Fruit fly (Drosophila melanogaster) whole organism, embryonic: ENCODE results near the gene atl.

ENCODE experiments used
- CG10543 ChIP-seq: fragments of 200-800 bp; sonication (Bioruptor generic); optimal IDR thresholded peaks from 3 replicates; lab custom pipeline; 2017; ENCODE audit warnings: missing biosample characterization, mild to moderate bottlenecking, missing genetic modification characterization, moderate library complexity
- CG11085 ChIP-seq: fragments of 200-800 bp; sonication (Bioruptor generic); IDR thresholded peaks from 2 replicates; pipeline ENCODE4 v1.3.6; 2022; ENCODE audit warnings: missing biosample characterization, missing genetic modification characterization
- CG12769 ChIP-seq: fragments of 200-800 bp; sonication (Bioruptor generic); optimal IDR thresholded peaks from 2 replicates; lab custom pipeline; 2019; ENCODE audit warnings: missing biosample characterization, mild to moderate bottlenecking, missing genetic modification characterization, moderate library complexity
- CG13123 ChIP-seq: fragments of 200-800 bp; sonication (Bioruptor generic); optimal IDR thresholded peaks from 2 replicates; lab custom pipeline; 2016; ENCODE audit warnings: missing biosample characterization, missing genetic modification characterization
- CG13775 ChIP-seq: fragments of 200-800 bp; sonication (Bioruptor generic); optimal IDR thresholded peaks from 3 replicates; lab custom pipeline; 2017; ENCODE audit warnings: missing biosample characterization, mild to moderate bottlenecking, missing genetic modification characterization
- CG17612 ChIP-seq: fragments of 200-800 bp; sonication (Bioruptor generic); IDR thresholded peaks from 2 replicates; pipeline ENCODE4 v1.3.6; 2022; ENCODE audit warnings: missing biosample characterization, missing genetic modification characterization
- CG1832 ChIP-seq: fragments of 200-800 bp; sonication (Bioruptor generic); optimal IDR thresholded peaks from 2 replicates; lab custom pipeline; 2017; ENCODE audit warnings: missing biosample characterization, mild to moderate bottlenecking, missing genetic modification characterization, inconsistent platforms
- CG2202 ChIP-seq: fragments of 200-800 bp; sonication (Bioruptor generic); optimal IDR thresholded peaks from 2 replicates; lab custom pipeline; 2018; ENCODE audit warnings: missing biosample characterization, mild to moderate bottlenecking, missing genetic modification characterization
- CG31224 ChIP-seq: fragments of 200-800 bp; sonication (Bioruptor generic); IDR thresholded peaks from 2 replicates; pipeline ENCODE4 v1.3.6; 2022; ENCODE audit warnings: missing biosample characterization, missing genetic modification characterization
- CG3163 ChIP-seq: fragments of 200-800 bp; sonication (Bioruptor generic); optimal IDR thresholded peaks from 3 replicates; lab custom pipeline; 2016; ENCODE audit warnings: missing biosample characterization, missing genetic modification characterization
- CG4282 ChIP-seq: fragments of 200-800 bp; sonication (Bioruptor generic); optimal IDR thresholded peaks from 2 replicates; lab custom pipeline; 2016; ENCODE audit warnings: missing biosample characterization, missing genetic modification characterization
- CG4617 ChIP-seq: fragments of 200-800 bp; sonication (Bioruptor generic); optimal IDR thresholded peaks from 3 replicates; lab custom pipeline; 2016; ENCODE audit warnings: missing biosample characterization, missing genetic modification characterization, borderline replicate concordance
- CG7987 ChIP-seq: fragments of 200-800 bp; sonication (Bioruptor generic); optimal IDR thresholded peaks from 2 replicates; lab custom pipeline; 2018; ENCODE audit warnings: missing biosample characterization, mild to moderate bottlenecking, missing genetic modification characterization, moderate library complexity
- CG9797 ChIP-seq: fragments of 200-800 bp; sonication (Bioruptor generic); optimal IDR thresholded peaks from 3 replicates; lab custom pipeline; 2018; ENCODE audit warnings: missing biosample characterization, mild to moderate bottlenecking, missing genetic modification characterization
- CG9876 ChIP-seq: fragments of 200-800 bp; sonication (Bioruptor generic); optimal IDR thresholded peaks from 2 replicates; lab custom pipeline; 2016; ENCODE audit warnings: missing biosample characterization, missing genetic modification characterization
- CHES-1-like ChIP-seq: fragments of 200-800 bp; sonication (Bioruptor generic); optimal IDR thresholded peaks from 2 replicates; lab custom pipeline; 2016; ENCODE audit warnings: missing biosample characterization, missing genetic modification characterization
- Chrac-16 ChIP-seq: fragments of 200-800 bp; sonication (Bioruptor generic); optimal IDR thresholded peaks from 3 replicates; lab custom pipeline; 2016; ENCODE audit warnings: missing biosample characterization, missing genetic modification characterization
- D19A ChIP-seq: fragments of 200-800 bp; optimal IDR thresholded peaks from 3 replicates; lab custom pipeline; 2019; ENCODE audit warnings: missing biosample characterization, mild to moderate bottlenecking, missing genetic modification characterization, moderate library complexity
- Deaf1 ChIP-seq: fragments of 200-800 bp; optimal IDR thresholded peaks from 3 replicates; lab custom pipeline; 2019; ENCODE audit warnings: missing biosample characterization, mild to moderate bottlenecking, missing genetic modification characterization, moderate library complexity
- Doc2 ChIP-seq: fragments of 200-800 bp; sonication (Bioruptor generic); IDR thresholded peaks from 2 replicates; pipeline ENCODE4 v1.3.6; 2022; ENCODE audit warnings: missing biosample characterization, missing genetic modification characterization
- Doc3 ChIP-seq: fragments of 200-800 bp; sonication (Bioruptor generic); IDR thresholded peaks from 3 replicates; pipeline ENCODE4 v1.3.6; 2022; ENCODE audit warnings: missing biosample characterization, missing genetic modification characterization; ENCODE audit not compliant: partially characterized antibody
- Eip74EF ChIP-seq, 2 experiments: fragments of 200-800 bp in 1 of 2; fragments of >200 bp in 1 of 2; sonication (Bioruptor generic) in 1 of 2; optimal IDR thresholded peaks; 2 replicates each; lab custom pipeline; 2017 to 2019; ENCODE audit warnings: missing biosample characterization in 2 of 2, missing genetic modification characterization in 2 of 2, mild to moderate bottlenecking in 1 of 2, moderate library complexity in 1 of 2
- Fer1 ChIP-seq: fragments of 200-800 bp; sonication (Bioruptor generic); optimal IDR thresholded peaks from 2 replicates; lab custom pipeline; 2017; ENCODE audit warnings: missing biosample characterization, mild to moderate bottlenecking, missing genetic modification characterization
- HLH54F ChIP-seq: fragments of 200-800 bp; sonication (Bioruptor generic); optimal IDR thresholded peaks from 3 replicates; lab custom pipeline; 2016; ENCODE audit warnings: missing biosample characterization, missing genetic modification characterization
- HmgZ ChIP-seq: fragments of 200-800 bp; sonication (Bioruptor generic); optimal IDR thresholded peaks from 2 replicates; lab custom pipeline; 2018; ENCODE audit warnings: missing biosample characterization, mild to moderate bottlenecking, missing genetic modification characterization
- MBD-R2 ChIP-seq: fragments of 200-800 bp; sonication (Bioruptor generic); IDR thresholded peaks from 2 replicates; pipeline ENCODE4 v1.3.6; 2022; ENCODE audit warnings: missing biosample characterization, missing genetic modification characterization
- Max ChIP-seq: fragments of 200-800 bp; sonication (Bioruptor generic); optimal IDR thresholded peaks from 2 replicates; lab custom pipeline; 2016; ENCODE audit warnings: missing biosample characterization, mild to moderate bottlenecking, missing genetic modification characterization
- NC2β ChIP-seq: fragments of 200-800 bp; sonication (Bioruptor generic); optimal IDR thresholded peaks from 2 replicates; lab custom pipeline; 2016; ENCODE audit warnings: missing biosample characterization, missing genetic modification characterization
- Xrp1 ChIP-seq: fragments of 200-800 bp; sonication (Bioruptor generic); IDR thresholded peaks from 2 replicates; pipeline ENCODE4 v1.3.6; 2022; ENCODE audit warnings: missing biosample characterization, missing genetic modification characterization
- cg ChIP-seq: fragments of 200-800 bp; sonication (Bioruptor generic); optimal IDR thresholded peaks from 3 replicates; lab custom pipeline; 2019; ENCODE audit warnings: missing biosample characterization, mild to moderate bottlenecking, missing genetic modification characterization, moderate library complexity
- cwo ChIP-seq: fragments of 200-800 bp; sonication (Bioruptor generic); optimal IDR thresholded peaks from 3 replicates; lab custom pipeline; 2017; ENCODE audit warnings: missing biosample characterization, missing genetic modification characterization, mild to moderate bottlenecking, moderate library complexity, missing genetic modification reagents
- emc ChIP-seq: fragments of 200-800 bp; sonication (Bioruptor generic); optimal IDR thresholded peaks from 2 replicates; lab custom pipeline; 2016; ENCODE audit warnings: missing biosample characterization, missing genetic modification characterization
- en ChIP-seq: fragments of 200-800 bp; sonication (Bioruptor generic); optimal IDR thresholded peaks from 2 replicates; lab custom pipeline; 2016; ENCODE audit warnings: missing biosample characterization, missing genetic modification characterization
- gcm2 ChIP-seq: fragments of 200-800 bp; sonication (Bioruptor generic); optimal IDR thresholded peaks from 2 replicates; lab custom pipeline; 2016; ENCODE audit warnings: missing biosample characterization, missing genetic modification characterization
- grau ChIP-seq: fragments of 200-800 bp; optimal IDR thresholded peaks from 3 replicates; lab custom pipeline; 2019; ENCODE audit warnings: missing biosample characterization, mild to moderate bottlenecking, missing genetic modification characterization, moderate library complexity
- grn ChIP-seq: fragments of 200-800 bp; sonication (Bioruptor generic); optimal IDR thresholded peaks from 3 replicates; lab custom pipeline; 2017; ENCODE audit warnings: missing biosample characterization, missing genetic modification characterization
- inv ChIP-seq: fragments of 200-800 bp; sonication (Bioruptor generic); IDR thresholded peaks from 2 replicates; pipeline ENCODE4 v1.3.6; 2022; ENCODE audit warnings: missing biosample characterization, missing genetic modification characterization; ENCODE audit not compliant: partially characterized antibody
- maf-S ChIP-seq: fragments of 200-800 bp; sonication (Bioruptor generic); optimal IDR thresholded peaks from 2 replicates; lab custom pipeline; 2016; ENCODE audit warnings: missing biosample characterization, missing genetic modification characterization
- oc ChIP-seq: fragments of 200-800 bp; sonication (Bioruptor generic); optimal IDR thresholded peaks from 2 replicates; lab custom pipeline; 2018; ENCODE audit warnings: missing biosample characterization, mild to moderate bottlenecking, missing genetic modification characterization, moderate library complexity
- otp ChIP-seq: fragments of 200-800 bp; sonication (Bioruptor generic); IDR thresholded peaks from 3 replicates; pipeline ENCODE4, ENCODE4 v1.3.6; 2022; ENCODE audit warnings: missing biosample characterization, missing genetic modification characterization
- prd ChIP-seq, 3 experiments: fragments of >200 bp in 2 of 3; fragments of 200-800 bp in 1 of 3; sonication (Bioruptor generic) in 1 of 3; optimal IDR thresholded peaks in 2 of 3; IDR thresholded peaks in 1 of 3; 2 replicates in 2 of 3; 3 replicates in 1 of 3; pipeline versions ENCODE4 v1.3.6 to Lab custom; 2017 to 2022; ENCODE audit warnings: missing biosample characterization in 1 of 3, missing genetic modification characterization in 1 of 3
- row ChIP-seq: fragments of 200-800 bp; sonication (Bioruptor generic); IDR thresholded peaks from 3 replicates; pipeline ENCODE4 v1.3.6; 2022; ENCODE audit warnings: missing biosample characterization, missing genetic modification characterization
- scrt ChIP-seq: fragments of 200-800 bp; sonication (Bioruptor generic); optimal IDR thresholded peaks from 2 replicates; lab custom pipeline; 2018; ENCODE audit warnings: missing biosample characterization, mild to moderate bottlenecking, missing genetic modification characterization, moderate library complexity
- so ChIP-seq: fragments of 200-800 bp; sonication (Bioruptor generic); IDR thresholded peaks from 3 replicates; pipeline ENCODE4 v1.3.6; 2022; ENCODE audit warnings: missing biosample characterization, missing genetic modification characterization
- sug ChIP-seq: fragments of 200-800 bp; optimal IDR thresholded peaks from 2 replicates; lab custom pipeline; 2019; ENCODE audit warnings: missing biosample characterization, mild to moderate bottlenecking, missing genetic modification characterization, moderate library complexity
- tio ChIP-seq: fragments of 200-800 bp; sonication (Bioruptor generic); optimal IDR thresholded peaks from 2 replicates; lab custom pipeline; 2017; ENCODE audit warnings: missing biosample characterization, missing genetic modification characterization, inconsistent platforms
- ttk ChIP-seq: fragments of 200-800 bp; sonication (Bioruptor generic); IDR thresholded peaks from 2 replicates; pipeline ENCODE4 v2.1.2; 2022; ENCODE audit warnings: missing biosample characterization, missing genetic modification characterization
- tup ChIP-seq: fragments of 200-800 bp; sonication (Bioruptor generic); optimal IDR thresholded peaks from 2 replicates; lab custom pipeline; 2016; ENCODE audit warnings: missing biosample characterization, mild to moderate bottlenecking, missing genetic modification characterization, moderate library complexity
- unpg ChIP-seq: fragments of 200-800 bp; sonication (Bioruptor generic); optimal IDR thresholded peaks from 3 replicates; lab custom pipeline; 2018; ENCODE audit warnings: missing biosample characterization, mild to moderate bottlenecking, missing genetic modification characterization, moderate library complexity
- wdn ChIP-seq: fragments of 200-800 bp; sonication (Bioruptor generic); IDR thresholded peaks from 2 replicates; pipeline ENCODE4 v1.3.6; 2022; ENCODE audit warnings: missing biosample characterization, missing genetic modification characterization

Gene atl

dm6 chr3R:24654770-24655322, 29.4 kb downstream of the atl start, which contains the start of the genes CG31125 and CG6695 (continued):
- TF ChIP-seq sug (tag; lab: Kevin White, UChicago), result no peak
- TF ChIP-seq inv (GFP tag; lab: Robert Waterston, UW), result peak; percentile 81
- TF ChIP-seq CG3163, result peak; percentile 59
- no peak for TF ChIP-seq oc (tag; lab: Kevin White, UChicago)
- no peak for TF ChIP-seq wdn (GFP tag; lab: Robert Waterston, UW)
- TF ChIP-seq so, result no peak
- TF ChIP-seq scrt (GFP tag; lab: Kevin White, UChicago), result no peak
- no peak for TF ChIP-seq grn (GFP tag; lab: Kevin White, UChicago)
- TF ChIP-seq NC2β, result peak; percentile 56
- no peak for TF ChIP-seq CG11085
- peak; percentile 33; the same call in 1 of the 2 replicates for TF ChIP-seq Xrp1 (GFP tag; lab: Robert Waterston, UW)
- TF ChIP-seq Deaf1 (tag; lab: Kevin White, UChicago), result no peak
- TF ChIP-seq CG13775 (GFP tag; lab: Kevin White, UChicago), result peak; percentile 62
- TF ChIP-seq CG2202, result no peak
- no peak for TF ChIP-seq cg (GFP tag; lab: Kevin White, UChicago)
- peak; percentile 81 for TF ChIP-seq CHES-1-like
- TF ChIP-seq CG31224 (GFP tag; lab: Robert Waterston, UW), result no peak
- TF ChIP-seq CG1832 (GFP tag; lab: Kevin White, UChicago), result no peak
- peak; percentile 56 for TF ChIP-seq CG4617
- TF ChIP-seq en (GFP tag; lab: Kevin White, UChicago), result no peak
- peak; percentile 60 for TF ChIP-seq HLH54F (GFP tag; lab: Kevin White, UChicago)
- no peak for TF ChIP-seq CG9876
- no peak for TF ChIP-seq CG12769 (tag; lab: Kevin White, UChicago)
- TF ChIP-seq maf-S (GFP tag; lab: Kevin White, UChicago), result peak; percentile 64
- peak; percentile 93 for TF ChIP-seq CG9797 (GFP tag; lab: Kevin White, UChicago)
- TF ChIP-seq grau, result peak; percentile 47
- TF ChIP-seq Max (GFP tag; lab: Kevin White, UChicago), result peak; percentile 40
- no peak for TF ChIP-seq prd (optimal IDR thresholded peaks at IDR 0.05; lab: Kevin White, UChicago)
- peak; percentile 53; the same call in 1 of the 3 replicates for TF ChIP-seq prd (GFP tag; IDR thresholded peaks at IDR 0.05; lab: Robert Waterston, UW)
- no peak for TF ChIP-seq Doc2 (GFP tag; lab: Robert Waterston, UW)
- peak; percentile 40 for TF ChIP-seq CG13123 (GFP tag; lab: Kevin White, UChicago)
- no peak for TF ChIP-seq unpg
- no peak for TF ChIP-seq ttk (GFP tag; lab: Robert Waterston, UW)
- no peak for TF ChIP-seq emc
- TF ChIP-seq D19A (tag; lab: Kevin White, UChicago), result no peak
- peak; percentile 45 for TF ChIP-seq Fer1 (GFP tag; lab: Kevin White, UChicago)
- peak; percentile 70 for TF ChIP-seq row (GFP tag; lab: Robert Waterston, UW)
- TF ChIP-seq gcm2 (GFP tag; lab: Kevin White, UChicago), result no peak
- TF ChIP-seq tup (GFP tag; lab: Kevin White, UChicago), result no peak
- TF ChIP-seq HmgZ (tag; lab: Kevin White, UChicago), result peak; percentile 65
- no peak for TF ChIP-seq CG7987
- no peak for TF ChIP-seq CG17612 (GFP tag; lab: Robert Waterston, UW)
- peak; percentile 74 for TF ChIP-seq Doc3 (GFP tag; lab: Robert Waterston, UW)
- TF ChIP-seq cwo (GFP tag; lab: Kevin White, UChicago), result no peak
- no peak for TF ChIP-seq tio (GFP tag; lab: Kevin White, UChicago)
- TF ChIP-seq MBD-R2 (GFP tag; lab: Robert Waterston, UW), result peak; percentile 80
- TF ChIP-seq CG4282, result peak; percentile 27
- TF ChIP-seq CG10543 (GFP tag; lab: Kevin White, UChicago), result peak; percentile 20
- no peak for TF ChIP-seq Eip74EF (GFP tag; optimal IDR thresholded peaks at IDR 0.05; lab: Kevin White, UChicago)
- TF ChIP-seq otp (GFP tag; lab: Robert Waterston, UW), result no peak
- TF ChIP-seq Chrac-16, result peak; percentile 23
